Fruit fly (Drosophila melanogaster) whole organism, embryonic: ENCODE data around the gene miple1.
A peak's percentile ranks its signal among the peaks of the same experiment; 100 is the strongest.

ENCODE experiments used
- CG11504 ChIP-seq: fragments of 200-800 bp; sonication (Bioruptor generic); optimal IDR thresholded peaks from 3 replicates; lab custom pipeline; 2019; ENCODE audit warnings: missing biosample characterization, mild to moderate bottlenecking, missing genetic modification characterization, moderate library complexity
- CG12071 ChIP-seq: fragments of 200-800 bp; sonication (Bioruptor generic); optimal IDR thresholded peaks from 3 replicates; lab custom pipeline; 2018; ENCODE audit warnings: missing biosample characterization, mild to moderate bottlenecking, missing genetic modification characterization
- CG12219 ChIP-seq: fragments of 200-800 bp; sonication (Bioruptor generic); optimal IDR thresholded peaks from 3 replicates; lab custom pipeline; 2018; ENCODE audit warnings: missing biosample characterization, mild to moderate bottlenecking, missing genetic modification characterization
- CG13287 ChIP-seq: fragments of 200-800 bp; sonication (Bioruptor generic); IDR thresholded peaks from 2 replicates; pipeline ENCODE4 v1.3.6; 2022; ENCODE audit warnings: missing biosample characterization, missing genetic modification characterization; ENCODE audit not compliant: partially characterized antibody
- CG14014 ChIP-seq: fragments of 200-800 bp; sonication (Bioruptor generic); IDR thresholded peaks from 2 replicates; pipeline ENCODE4 v1.3.6; 2022; ENCODE audit warnings: missing biosample characterization, missing genetic modification characterization
- CG17361 ChIP-seq: fragments of 200-800 bp; sonication (Bioruptor generic); IDR thresholded peaks from 3 replicates; pipeline ENCODE4 v1.3.6; 2022; ENCODE audit warnings: missing biosample characterization, missing genetic modification characterization
- CG2875 ChIP-seq: fragments of 200-800 bp; sonication (Bioruptor generic); optimal IDR thresholded peaks from 2 replicates; lab custom pipeline; 2017; ENCODE audit warnings: missing biosample characterization, mild to moderate bottlenecking, missing genetic modification characterization, missing genetic modification reagents
- CG32772 ChIP-seq: fragments of 200-800 bp; sonication (Bioruptor generic); IDR thresholded peaks from 2 replicates; pipeline ENCODE4 v1.3.6; 2022; ENCODE audit warnings: missing biosample characterization, missing genetic modification characterization
- CG33213 ChIP-seq: fragments of 200-800 bp; sonication (Bioruptor generic); optimal IDR thresholded peaks from 3 replicates; lab custom pipeline; 2016; ENCODE audit warnings: missing biosample characterization, missing genetic modification characterization
- CG34422 ChIP-seq: fragments of 200-800 bp; sonication (Bioruptor generic); IDR thresholded peaks from 3 replicates; pipeline ENCODE4 v1.3.6; 2022; ENCODE audit warnings: missing biosample characterization, missing genetic modification characterization
- CG3726 ChIP-seq: fragments of 200-800 bp; sonication (Bioruptor generic); IDR thresholded peaks from 3 replicates; pipeline ENCODE4, ENCODE4 v1.3.6; 2022; ENCODE audit warnings: missing biosample characterization, missing genetic modification characterization
- CG4360 ChIP-seq: fragments of 200-800 bp; sonication (Bioruptor generic); IDR thresholded peaks from 2 replicates; pipeline ENCODE4 v1.3.6; 2022; ENCODE audit warnings: missing biosample characterization, missing genetic modification characterization
- CG4424 ChIP-seq: fragments of 200-800 bp; sonication (Bioruptor generic); optimal IDR thresholded peaks from 3 replicates; lab custom pipeline; 2016; ENCODE audit warnings: missing biosample characterization, missing genetic modification characterization
- CG5245 ChIP-seq: fragments of 200-800 bp; sonication (Bioruptor generic); optimal IDR thresholded peaks from 3 replicates; lab custom pipeline; 2016; ENCODE audit warnings: missing biosample characterization, missing genetic modification characterization
- CG7786 ChIP-seq: fragments of 200-800 bp; sonication (Bioruptor generic); optimal IDR thresholded peaks from 2 replicates; lab custom pipeline; 2016; ENCODE audit warnings: missing biosample characterization, missing genetic modification characterization
- CG8281 ChIP-seq: fragments of 200-800 bp; sonication (Bioruptor generic); optimal IDR thresholded peaks from 2 replicates; lab custom pipeline; 2018; ENCODE audit warnings: missing biosample characterization, mild to moderate bottlenecking, missing genetic modification characterization, moderate library complexity
- CG8388 ChIP-seq: fragments of 200-800 bp; sonication (Bioruptor generic); optimal IDR thresholded peaks from 2 replicates; lab custom pipeline; 2019; ENCODE audit warnings: missing biosample characterization, mild to moderate bottlenecking, missing genetic modification characterization, moderate library complexity
- D19A ChIP-seq: fragments of 200-800 bp; optimal IDR thresholded peaks from 3 replicates; lab custom pipeline; 2019; ENCODE audit warnings: missing biosample characterization, mild to moderate bottlenecking, missing genetic modification characterization, moderate library complexity
- Dp ChIP-seq: fragments of 200-800 bp; sonication (Bioruptor generic); optimal IDR thresholded peaks from 2 replicates; lab custom pipeline; 2018; ENCODE audit warnings: missing biosample characterization, mild to moderate bottlenecking, missing genetic modification characterization, moderate library complexity
- Dref ChIP-seq: fragments of 200-800 bp; sonication (Bioruptor generic); IDR thresholded peaks from 2 replicates; pipeline ENCODE4 v1.3.6; 2022; ENCODE audit warnings: missing biosample characterization, missing genetic modification characterization
- Ets97D ChIP-seq: fragments of 200-800 bp; sonication (Bioruptor generic); optimal IDR thresholded peaks from 3 replicates; lab custom pipeline; 2016; ENCODE audit warnings: missing biosample characterization, missing genetic modification characterization
- HLH3B ChIP-seq: fragments of 200-800 bp; sonication (Bioruptor generic); IDR thresholded peaks from 2 replicates; pipeline ENCODE4 v1.3.6; 2022; ENCODE audit warnings: missing biosample characterization, missing genetic modification characterization
- Mad ChIP-seq: fragments of 200-800 bp; sonication (Bioruptor generic); optimal IDR thresholded peaks from 2 replicates; lab custom pipeline; 2016; ENCODE audit warnings: missing biosample characterization, missing genetic modification characterization
- Max ChIP-seq: fragments of 200-800 bp; sonication (Bioruptor generic); optimal IDR thresholded peaks from 2 replicates; lab custom pipeline; 2016; ENCODE audit warnings: missing biosample characterization, mild to moderate bottlenecking, missing genetic modification characterization
- Mes4 ChIP-seq: fragments of 200-800 bp; sonication (Bioruptor generic); optimal IDR thresholded peaks from 2 replicates; lab custom pipeline; 2016; ENCODE audit warnings: missing biosample characterization, missing genetic modification characterization
- Oli ChIP-seq: fragments of 200-800 bp; sonication (Bioruptor generic); optimal IDR thresholded peaks from 2 replicates; lab custom pipeline; 2018; ENCODE audit warnings: missing biosample characterization, mild to moderate bottlenecking, missing genetic modification characterization, moderate library complexity
- Xrp1 ChIP-seq: fragments of 200-800 bp; sonication (Bioruptor generic); IDR thresholded peaks from 2 replicates; pipeline ENCODE4 v1.3.6; 2022; ENCODE audit warnings: missing biosample characterization, missing genetic modification characterization
- amos ChIP-seq: fragments of 200-800 bp; sonication (Bioruptor generic); IDR thresholded peaks from 2 replicates; pipeline ENCODE4 v1.3.6; 2022; ENCODE audit warnings: missing biosample characterization, missing genetic modification characterization; ENCODE audit not compliant: partially characterized antibody
- ato ChIP-seq: fragments of 200-800 bp; sonication (Bioruptor generic); IDR thresholded peaks from 2 replicates; pipeline ENCODE4 v1.3.6; 2022; ENCODE audit warnings: missing biosample characterization, missing genetic modification characterization; ENCODE audit not compliant: partially characterized antibody
- bbx ChIP-seq: fragments of 200-800 bp; sonication (Bioruptor generic); IDR thresholded peaks from 2 replicates; pipeline ENCODE4 v1.3.6; 2022; ENCODE audit warnings: missing biosample characterization, missing genetic modification characterization; ENCODE audit not compliant: partially characterized antibody
- caup ChIP-seq: fragments of 200-800 bp; sonication (Bioruptor generic); optimal IDR thresholded peaks from 3 replicates; lab custom pipeline; 2017; ENCODE audit warnings: missing biosample characterization, mild to moderate bottlenecking, missing genetic modification characterization, moderate library complexity; ENCODE audit not compliant: severe bottlenecking
- chn ChIP-seq: fragments of 200-800 bp; sonication (Bioruptor generic); optimal IDR thresholded peaks from 2 replicates; lab custom pipeline; 2016; ENCODE audit warnings: missing biosample characterization, missing genetic modification characterization
- croc ChIP-seq: fragments of 200-800 bp; sonication (Bioruptor generic); conservative IDR thresholded peaks from 3 replicates; pipeline ENCODE4 v1.3.6; 2022; ENCODE audit warnings: missing biosample characterization, missing genetic modification characterization
- crp ChIP-seq, 2 experiments: fragments of 200-800 bp; sonication (Bioruptor generic); optimal IDR thresholded peaks; 2 replicates in 1 of 2; 3 replicates in 1 of 2; lab custom pipeline; 2017; ENCODE audit warnings: missing biosample characterization in 2 of 2, missing genetic modification characterization in 2 of 2, mild to moderate bottlenecking in 1 of 2, moderate library complexity in 1 of 2
- dimm ChIP-seq: fragments of 200-800 bp; sonication (Bioruptor generic); IDR thresholded peaks from 2 replicates; pipeline ENCODE4 v1.3.6; 2022; ENCODE audit warnings: missing biosample characterization, missing genetic modification characterization
- dmrt99B ChIP-seq: fragments of 200-800 bp; sonication (Bioruptor generic); optimal IDR thresholded peaks from 2 replicates; lab custom pipeline; 2018; ENCODE audit warnings: missing biosample characterization, mild to moderate bottlenecking, missing genetic modification characterization, moderate library complexity
- fd96Cb ChIP-seq: fragments of 200-800 bp; sonication (Bioruptor generic); optimal IDR thresholded peaks from 2 replicates; lab custom pipeline; 2018; ENCODE audit warnings: missing biosample characterization, mild to moderate bottlenecking, missing genetic modification characterization, moderate library complexity
- gro ChIP-seq: fragments of 200-800 bp; sonication (Bioruptor generic); optimal IDR thresholded peaks from 2 replicates; lab custom pipeline; 2016; ENCODE audit warnings: missing biosample characterization, missing genetic modification characterization
- gsb-n ChIP-seq: fragments of 200-800 bp; sonication (Bioruptor generic); optimal IDR thresholded peaks from 3 replicates; lab custom pipeline; 2018; ENCODE audit warnings: missing biosample characterization, mild to moderate bottlenecking, missing genetic modification characterization
- maf-S ChIP-seq: fragments of 200-800 bp; sonication (Bioruptor generic); optimal IDR thresholded peaks from 2 replicates; lab custom pipeline; 2016; ENCODE audit warnings: missing biosample characterization, missing genetic modification characterization
- nau ChIP-seq: fragments of 200-800 bp; sonication (Bioruptor generic); optimal IDR thresholded peaks from 3 replicates; lab custom pipeline; 2017; ENCODE audit warnings: missing biosample characterization, mild to moderate bottlenecking, missing genetic modification characterization, missing genetic modification reagents
- ranshi ChIP-seq: fragments of 200-800 bp; sonication (Bioruptor generic); IDR thresholded peaks from 2 replicates; pipeline ENCODE4 v1.3.6; 2022; ENCODE audit warnings: missing biosample characterization, missing genetic modification characterization
- stwl ChIP-seq: fragments of 200-800 bp; sonication (Bioruptor generic); optimal IDR thresholded peaks from 3 replicates; lab custom pipeline; 2018; ENCODE audit warnings: missing biosample characterization, mild to moderate bottlenecking, missing genetic modification characterization, moderate library complexity
- sug ChIP-seq: fragments of 200-800 bp; optimal IDR thresholded peaks from 2 replicates; lab custom pipeline; 2019; ENCODE audit warnings: missing biosample characterization, mild to moderate bottlenecking, missing genetic modification characterization, moderate library complexity
- tll ChIP-seq, 2 experiments: fragments of 200-800 bp in 1 of 2; fragments of >200 bp in 1 of 2; sonication (Bioruptor generic) in 1 of 2; optimal IDR thresholded peaks; 2 replicates each; lab custom pipeline; 2017 to 2019; ENCODE audit warnings: missing biosample characterization in 2 of 2, missing genetic modification characterization in 2 of 2, mild to moderate bottlenecking in 1 of 2, moderate library complexity in 1 of 2
- trem ChIP-seq: fragments of 200-800 bp; optimal IDR thresholded peaks from 3 replicates; lab custom pipeline; 2019; ENCODE audit warnings: missing biosample characterization, mild to moderate bottlenecking, missing genetic modification characterization, moderate library complexity
- yki ChIP-seq: fragments of >200 bp; optimal IDR thresholded peaks from 3 replicates; lab custom pipeline; 2018
- zen2 ChIP-seq: fragments of 200-800 bp; sonication (Bioruptor generic); IDR thresholded peaks from 3 replicates; pipeline ENCODE4 v1.3.6; 2022; ENCODE audit warnings: missing biosample characterization, missing genetic modification characterization; ENCODE audit not compliant: partially characterized antibody

miple1 gene

dm6 chr3L:224004-224951 lies 42.8 kb upstream of the miple1 start (continued):
- TF ChIP-seq ato (peak; percentile 48), bbx (peak; percentile 64), Max (GFP tag; lab: Kevin White, UChicago) (no peak), CG33213 (GFP tag; lab: Kevin White, UChicago) (peak; percentile 2), croc (GFP tag; lab: Robert Waterston, UW) (no peak), CG12071 (GFP tag; lab: Kevin White, UChicago) (peak; percentile 3), CG32772 (GFP tag; lab: Robert Waterston, UW) (no peak), CG13287 (GFP tag; lab: Robert Waterston, UW) (no peak; the same call in 1 of the 2 replicates), D19A (tag; lab: Kevin White, UChicago) (no peak), trem (tag; lab: Kevin White, UChicago) (no peak), yki (lab: Kevin White, UChicago) (no peak), gsb-n (tag; lab: Kevin White, UChicago) (no peak), amos (GFP tag; lab: Robert Waterston, UW) (peak; percentile 49; the same call in 1 of the 2 replicates), sug (tag; lab: Kevin White, UChicago) (peak; percentile 44), gro (peak; percentile 47), zen2 (GFP tag; lab: Robert Waterston, UW) (no peak), caup (GFP tag; lab: Kevin White, UChicago) (peak; percentile 10), CG7786 (no peak), CG8388 (GFP tag; lab: Kevin White, UChicago) (no peak), CG12219 (GFP tag; lab: Kevin White, UChicago) (peak; percentile 21), nau (no peak), CG4360 (GFP tag; lab: Robert Waterston, UW) (peak; percentile 80), Xrp1 (GFP tag; lab: Robert Waterston, UW) (peak; percentile 18), Oli (tag; lab: Kevin White, UChicago) (no peak), CG2875 (no peak), ranshi (peak; percentile 63), HLH3B (GFP tag; lab: Robert Waterston, UW) (peak; percentile 11; the same call in 1 of the 2 replicates), CG34422 (peak; percentile 76), tll (GFP tag; optimal IDR thresholded peaks at IDR 0.05; lab: Kevin White, UChicago) (no peak), Ets97D (GFP tag; lab: Kevin White, UChicago) (no peak), Mes4 (GFP tag; lab: Kevin White, UChicago) (no peak), Dp (no peak), CG8281 (tag; lab: Kevin White, UChicago) (no peak), CG11504 (no peak), crp (GFP tag; optimal IDR thresholded peaks at IDR 0.05; lab: Kevin White, UChicago) (peak in 1 of 2 experiments; percentile 46), CG3726 (GFP tag; lab: Robert Waterston, UW) (0 out of 3 replicates have a peak, but pooled peaks have one; percentile 11), chn (GFP tag; lab: Kevin White, UChicago) (no peak), fd96Cb (tag; lab: Kevin White, UChicago) (no peak), Dref (GFP tag; lab: Robert Waterston, UW) (no peak), stwl (tag; lab: Kevin White, UChicago) (no peak), CG17361 (GFP tag; lab: Robert Waterston, UW) (no peak), CG5245 (GFP tag; lab: Kevin White, UChicago) (no peak), CG14014 (GFP tag; lab: Robert Waterston, UW) (peak; percentile 32; the same call in 1 of the 2 replicates), dmrt99B (tag; lab: Kevin White, UChicago) (no peak), CG4424 (GFP tag; lab: Kevin White, UChicago) (no peak), Mad (GFP tag; lab: Kevin White, UChicago) (no peak), dimm (GFP tag; lab: Robert Waterston, UW) (no peak), maf-S (GFP tag; lab: Kevin White, UChicago) (no peak)
